Fruit fly (Drosophila melanogaster) whole organism, wandering third instar larva: Measurements from ENCODE around the gene CG31798.

Source experiments
- Hr83 ChIP-seq: fragments of 200-300 bp; sonication (Bioruptor generic); optimal IDR thresholded peaks from 2 replicates; lab custom pipeline; 2016; ENCODE audit warnings: missing biosample characterization, mild to moderate bottlenecking, missing genetic modification characterization, moderate library complexity; ENCODE audit not compliant: poor library complexity, severe bottlenecking
- dl ChIP-seq, 2 experiments: fragments of 175-275, 200-275 bp in 1 of 2; fragments of 200-275 bp in 1 of 2; sonication (Bioruptor generic); optimal IDR thresholded peaks; lab custom pipeline; 2018; ENCODE audit warnings: mild to moderate bottlenecking in 2 of 2, missing biosample characterization in 2 of 2, missing genetic modification characterization in 2 of 2, moderate library complexity in 2 of 2; ENCODE audit not compliant: partially characterized antibody in 2 of 2, insufficient read depth in 1 of 2
- tai ChIP-seq: sonication (Bioruptor generic); optimal IDR thresholded peaks from 2 replicates; lab custom pipeline; 2016; ENCODE audit warnings: missing biosample characterization, missing genetic modification characterization

DNA sequence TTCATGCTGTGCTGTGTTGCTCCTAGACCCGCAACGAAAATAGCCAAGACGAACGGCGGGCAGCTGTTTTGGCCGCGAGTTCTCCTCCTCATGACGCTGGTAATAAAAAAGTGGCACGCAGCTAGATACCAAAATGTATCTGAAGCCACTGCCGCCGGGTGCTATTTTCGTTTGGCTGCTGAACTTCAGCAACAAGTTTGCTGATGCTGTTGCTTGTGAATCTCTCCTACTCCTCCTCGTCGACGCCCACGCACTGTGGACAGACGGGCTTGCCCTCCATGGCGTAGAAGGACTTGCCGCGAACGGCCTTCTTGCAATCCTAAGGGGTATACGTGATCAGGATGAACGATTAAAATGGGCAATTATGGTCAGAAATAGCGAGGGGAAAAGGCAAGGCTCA lies 9.4 kb downstream of the CG31798 start:
- TF ChIP-seq tai (no peak), dl (GFP tag; optimal IDR thresholded peaks at IDR 0.05; lab: Kevin White, UChicago; ENCODE audit: insufficient read depth in 1 of 2, partially characterized antibody in 2 of 2) (no peak), Hr83 (GFP tag; lab: Kevin White, UChicago) (no peak)
